Fruit fly (Drosophila melanogaster): ENCODE data around the gene CG6650.

The CG6650 gene

dm6 chr3L:14050944-14051548 is 19.8 kb downstream of the CG6650 start, which contains the start of gene CG6833 (continued):
- peak; percentile 85 for TF ChIP-seq zfh2 (GFP tag; optimal IDR thresholded peaks at IDR 0.05)
- peak; percentile 60 for TF ChIP-seq maf-S (GFP tag; optimal IDR thresholded peaks at IDR 0.05)
- TF ChIP-seq CG1792 (GFP tag; optimal IDR thresholded peaks at IDR 0.05) = peak; percentile 70
- peak; percentile 68 for TF ChIP-seq az2 (GFP tag; optimal IDR thresholded peaks at IDR 0.05)
- peak; percentile 86 for TF ChIP-seq sisA (GFP tag; IDR thresholded peaks at IDR 0.05)
- TF ChIP-seq CG12299 (tag; optimal IDR thresholded peaks at IDR 0.05) = no peak
- no peak for TF ChIP-seq CG33557 (GFP tag; optimal IDR thresholded peaks at IDR 0.05)
- TF ChIP-seq Ssrp (tag; optimal IDR thresholded peaks at IDR 0.05) = peak; percentile 29
- TF ChIP-seq MESR4 (GFP tag; optimal IDR thresholded peaks at IDR 0.05) = peak; percentile 79
- TF ChIP-seq CG34376 (GFP tag; optimal IDR thresholded peaks at IDR 0.05) = peak; percentile 5
- peak; percentile 60 for TF ChIP-seq danr (GFP tag; IDR thresholded peaks at IDR 0.05)
- TF ChIP-seq CG7928 (GFP tag; optimal IDR thresholded peaks at IDR 0.05) = peak; percentile 4
- peak; percentile 61 for TF ChIP-seq CG17802 (tag; optimal IDR thresholded peaks at IDR 0.05)
- peak; percentile 70 for TF ChIP-seq bcd (GFP tag; optimal IDR thresholded peaks at IDR 0.05)
- no peak for TF ChIP-seq CG10462 (GFP tag; optimal IDR thresholded peaks at IDR 0.05)
- TF ChIP-seq CG13894 (tag; optimal IDR thresholded peaks at IDR 0.05) = no peak
- TF ChIP-seq Lim3 (GFP tag; IDR thresholded peaks at IDR 0.05) = no peak
- TF ChIP-seq repo (GFP tag; optimal IDR thresholded peaks at IDR 0.05) = peak; percentile 72
- peak; percentile 18 for TF ChIP-seq Dad (GFP tag; optimal IDR thresholded peaks at IDR 0.05)
- TF ChIP-seq ac (GFP tag; optimal IDR thresholded peaks at IDR 0.05) = no peak
- TF ChIP-seq CG8281 (tag; optimal IDR thresholded peaks at IDR 0.05) = peak; percentile 15
- TF ChIP-seq knrl (GFP tag; IDR thresholded peaks at IDR 0.05; ENCODE audit: partially characterized antibody) = no peak
- TF ChIP-seq fu2 (GFP tag; optimal IDR thresholded peaks at IDR 0.05) = peak; percentile 50
- no peak for TF ChIP-seq D19B (GFP tag; optimal IDR thresholded peaks at IDR 0.05)
- TF ChIP-seq CG30431 (GFP tag; optimal IDR thresholded peaks at IDR 0.05) = peak; percentile 64
- peak; percentile 73 for TF ChIP-seq phol (tag; optimal IDR thresholded peaks at IDR 0.05)
- peak; percentile 38 for TF ChIP-seq ewg (GFP tag; optimal IDR thresholded peaks at IDR 0.05)
- no peak for TF ChIP-seq ato (GFP tag; IDR thresholded peaks at IDR 0.05; ENCODE audit: partially characterized antibody)
- TF ChIP-seq CG4328 (GFP tag; optimal IDR thresholded peaks at IDR 0.05) = peak; percentile 27
- TF ChIP-seq twi (tag; optimal IDR thresholded peaks at IDR 0.05) = no peak
- no peak for TF ChIP-seq Asciz (GFP tag; optimal IDR thresholded peaks at IDR 0.05)
- peak; percentile 50 for TF ChIP-seq CG6689 (GFP tag; IDR thresholded peaks at IDR 0.05)
- peak; percentile 57 for TF ChIP-seq scrt (GFP tag; optimal IDR thresholded peaks at IDR 0.05)
- TF ChIP-seq CG2889 (GFP tag; IDR thresholded peaks at IDR 0.05) = peak; percentile 73; the same call in 2 of the 3 replicates
- no peak for TF ChIP-seq CG6791 (GFP tag; IDR thresholded peaks at IDR 0.05; ENCODE audit: partially characterized antibody)
- no peak for TF ChIP-seq Hr39 (optimal IDR thresholded peaks at IDR 0.05)
- TF ChIP-seq inv (GFP tag; IDR thresholded peaks at IDR 0.05; ENCODE audit: partially characterized antibody) = no peak
- TF ChIP-seq NFAT (GFP tag; IDR thresholded peaks at IDR 0.05) = peak; percentile 94
- peak; percentile 76 for TF ChIP-seq CG4424 (GFP tag; optimal IDR thresholded peaks at IDR 0.05)
- TF ChIP-seq fd3F (GFP tag; optimal IDR thresholded peaks at IDR 0.05) = peak; percentile 8
- peak; percentile 89 for TF ChIP-seq CG11456 (GFP tag; IDR thresholded peaks at IDR 0.05)
- TF ChIP-seq Bdp1 (GFP tag; optimal IDR thresholded peaks at IDR 0.05) = no peak
- TF ChIP-seq lbe (GFP tag; optimal IDR thresholded peaks at IDR 0.05) = no peak
- no peak for TF ChIP-seq Adf1 (GFP tag; IDR thresholded peaks at IDR 0.05)
- peak; percentile 70 for TF ChIP-seq jumu (GFP tag; optimal IDR thresholded peaks at IDR 0.05)
- TF ChIP-seq Meics (GFP tag; optimal IDR thresholded peaks at IDR 0.05) = peak; percentile 67
- TF ChIP-seq CG12071 (GFP tag; optimal IDR thresholded peaks at IDR 0.05) = peak; percentile 57
- peak; percentile 77 for TF ChIP-seq CG9876 (GFP tag; optimal IDR thresholded peaks at IDR 0.05)
- TF ChIP-seq schlank (tag; optimal IDR thresholded peaks at IDR 0.05) = peak; percentile 35
- TF ChIP-seq CG4854 (GFP tag; optimal IDR thresholded peaks at IDR 0.05) = peak; percentile 60

All from whole organism, embryonic.